Fruit fly (Drosophila melanogaster): Measurements from ENCODE around the gene CG3808.

DNA sequence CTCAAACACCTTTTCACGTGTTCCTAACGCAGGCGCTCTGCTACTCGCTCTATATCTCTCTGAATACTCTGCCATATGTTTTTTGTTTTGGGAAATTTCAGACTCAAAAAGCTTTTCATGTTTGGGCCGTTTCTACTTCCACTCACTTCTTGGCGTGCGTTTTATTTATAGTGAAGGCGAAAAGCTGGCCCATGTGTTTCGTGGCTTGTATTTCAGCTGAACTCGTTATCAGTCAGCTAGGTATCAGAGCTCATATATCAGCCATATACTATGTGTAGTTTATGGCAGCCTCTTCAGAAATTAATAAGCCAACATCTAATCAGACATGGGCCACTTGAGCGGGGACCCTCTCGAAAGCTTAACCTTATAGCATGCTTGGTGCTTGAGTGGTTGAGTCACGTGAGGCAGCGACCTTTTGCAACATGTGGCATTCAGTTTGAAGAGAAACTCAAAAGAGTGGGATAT lies 5.9 kb downstream of the CG3808 start:
- TF ChIP-seq NC2α (GFP tag; optimal IDR thresholded peaks at IDR 0.05) (no peak), Ada2b (GFP tag; IDR thresholded peaks at IDR 0.05) (no peak), fru (optimal IDR thresholded peaks at IDR 0.05) (no peak), Optix (GFP tag; IDR thresholded peaks at IDR 0.05) (no peak), bsh (GFP tag; optimal IDR thresholded peaks at IDR 0.05) (no peak), slp2 (GFP tag; optimal IDR thresholded peaks at IDR 0.05) (no peak), CG2202 (tag; optimal IDR thresholded peaks at IDR 0.05) (no peak), Dek (tag; optimal IDR thresholded peaks at IDR 0.05) (no peak), aop (GFP tag; IDR thresholded peaks at IDR 0.05) (no peak)
